Fruit fly (Drosophila melanogaster) whole organism, embryonic: Measurements from ENCODE around the gene CG32462.

Source experiments
- Bgb ChIP-seq: fragments of 200-800 bp; sonication (Bioruptor generic); IDR thresholded peaks from 2 replicates; pipeline ENCODE4 v1.3.6; 2022; ENCODE audit warnings: missing biosample characterization, missing genetic modification characterization; ENCODE audit not compliant: partially characterized antibody
- CG10543 ChIP-seq: fragments of 200-800 bp; sonication (Bioruptor generic); optimal IDR thresholded peaks from 3 replicates; lab custom pipeline; 2017; ENCODE audit warnings: missing biosample characterization, mild to moderate bottlenecking, missing genetic modification characterization, moderate library complexity
- CG12299 ChIP-seq: fragments of 200-800 bp; sonication (Bioruptor generic); optimal IDR thresholded peaks from 2 replicates; lab custom pipeline; 2018; ENCODE audit warnings: missing biosample characterization, mild to moderate bottlenecking, missing genetic modification characterization
- CG14710 ChIP-seq: fragments of 200-800 bp; sonication (Bioruptor generic); optimal IDR thresholded peaks from 3 replicates; lab custom pipeline; 2019; ENCODE audit warnings: missing biosample characterization, mild to moderate bottlenecking, missing genetic modification characterization, moderate library complexity
- CG15073 ChIP-seq: fragments of 200-800 bp; sonication (Bioruptor generic); optimal IDR thresholded peaks from 2 replicates; lab custom pipeline; 2016; ENCODE audit warnings: missing biosample characterization, missing genetic modification characterization
- CG15479 ChIP-seq: fragments of 200-800 bp; sonication (Bioruptor generic); optimal IDR thresholded peaks from 3 replicates; lab custom pipeline; 2019; ENCODE audit warnings: missing biosample characterization, mild to moderate bottlenecking, missing genetic modification characterization, moderate library complexity
- CG1603 ChIP-seq: fragments of 200-800 bp; sonication (Bioruptor generic); optimal IDR thresholded peaks from 2 replicates; lab custom pipeline; 2019; ENCODE audit warnings: missing biosample characterization, mild to moderate bottlenecking, missing genetic modification characterization, moderate library complexity
- CG2116 ChIP-seq: fragments of 200-800 bp; sonication (Bioruptor generic); optimal IDR thresholded peaks from 3 replicates; lab custom pipeline; 2018; ENCODE audit warnings: missing biosample characterization, mild to moderate bottlenecking, missing genetic modification characterization
- CG31224 ChIP-seq: fragments of 200-800 bp; sonication (Bioruptor generic); IDR thresholded peaks from 2 replicates; pipeline ENCODE4 v1.3.6; 2022; ENCODE audit warnings: missing biosample characterization, missing genetic modification characterization
- CG32532 ChIP-seq: fragments of 200-800 bp; sonication (Bioruptor generic); IDR thresholded peaks from 2 replicates; pipeline ENCODE4 v1.3.6; 2022; ENCODE audit warnings: missing biosample characterization, missing genetic modification characterization
- CG3407 ChIP-seq: fragments of 200-800 bp; sonication (Bioruptor generic); optimal IDR thresholded peaks from 2 replicates; lab custom pipeline; 2018; ENCODE audit warnings: missing biosample characterization, mild to moderate bottlenecking, missing genetic modification characterization
- CG34376 ChIP-seq: fragments of 200-800 bp; sonication (Bioruptor generic); optimal IDR thresholded peaks from 2 replicates; lab custom pipeline; 2018; ENCODE audit warnings: missing biosample characterization, mild to moderate bottlenecking, missing genetic modification characterization
- CG7372 ChIP-seq: fragments of 200-800 bp; sonication (Bioruptor generic); IDR thresholded peaks from 2 replicates; pipeline ENCODE4 v1.3.6; 2022; ENCODE audit warnings: missing biosample characterization, missing genetic modification characterization
- CG7963 ChIP-seq: fragments of 200-800 bp; sonication (Bioruptor generic); IDR thresholded peaks from 3 replicates; pipeline ENCODE4 v1.3.6; 2022; ENCODE audit warnings: missing biosample characterization, missing genetic modification characterization; ENCODE audit not compliant: partially characterized antibody
- CG7987 ChIP-seq: fragments of 200-800 bp; sonication (Bioruptor generic); optimal IDR thresholded peaks from 2 replicates; lab custom pipeline; 2018; ENCODE audit warnings: missing biosample characterization, mild to moderate bottlenecking, missing genetic modification characterization, moderate library complexity
- CG8290 ChIP-seq, 3 experiments: fragments of 200-800 bp; sonication (Bioruptor generic); optimal IDR thresholded peaks; 2 replicates each; lab custom pipeline; 2016 to 2019; ENCODE audit warnings: missing biosample characterization in 3 of 3, missing genetic modification characterization in 3 of 3, mild to moderate bottlenecking in 2 of 3, moderate library complexity in 1 of 3
- CG9609 ChIP-seq: fragments of 200-800 bp; sonication (Bioruptor generic); optimal IDR thresholded peaks from 3 replicates; lab custom pipeline; 2016; ENCODE audit warnings: missing biosample characterization, missing genetic modification characterization
- CG9797 ChIP-seq: fragments of 200-800 bp; sonication (Bioruptor generic); optimal IDR thresholded peaks from 3 replicates; lab custom pipeline; 2018; ENCODE audit warnings: missing biosample characterization, mild to moderate bottlenecking, missing genetic modification characterization
- CG9932 ChIP-seq: fragments of 200-800 bp; sonication (Bioruptor generic); IDR thresholded peaks from 2 replicates; pipeline ENCODE4 v1.3.6; 2022; ENCODE audit warnings: missing biosample characterization, missing genetic modification characterization
- Doc3 ChIP-seq: fragments of 200-800 bp; sonication (Bioruptor generic); IDR thresholded peaks from 3 replicates; pipeline ENCODE4 v1.3.6; 2022; ENCODE audit warnings: missing biosample characterization, missing genetic modification characterization; ENCODE audit not compliant: partially characterized antibody
- Drgx ChIP-seq: fragments of 200-800 bp; sonication (Bioruptor generic); IDR thresholded peaks from 2 replicates; pipeline ENCODE4 v1.3.6; 2022; ENCODE audit warnings: missing biosample characterization, missing genetic modification characterization
- E2f2 ChIP-seq: fragments of 200-800 bp; sonication (Bioruptor generic); IDR thresholded peaks from 2 replicates; pipeline ENCODE4 v1.3.6; 2022; ENCODE audit warnings: missing biosample characterization, missing genetic modification characterization
- H2.0 ChIP-seq: fragments of 200-800 bp; sonication (Bioruptor generic); IDR thresholded peaks from 2 replicates; pipeline ENCODE4 v1.3.6; 2022; ENCODE audit warnings: missing biosample characterization, missing genetic modification characterization
- HLHmδ ChIP-seq: fragments of 200-800 bp; sonication (Bioruptor generic); optimal IDR thresholded peaks from 2 replicates; lab custom pipeline; 2018; ENCODE audit warnings: missing biosample characterization, mild to moderate bottlenecking, missing genetic modification characterization, moderate library complexity
- Hr78 ChIP-seq, 2 experiments: fragments of 200-800 bp in 1 of 2; fragments of >200 bp in 1 of 2; sonication (Bioruptor generic) in 1 of 2; optimal IDR thresholded peaks; 2 replicates each; lab custom pipeline; 2017 to 2019; ENCODE audit warnings: missing biosample characterization in 2 of 2, missing genetic modification characterization in 2 of 2, mild to moderate bottlenecking in 1 of 2, moderate library complexity in 1 of 2
- Mad ChIP-seq: fragments of 200-800 bp; sonication (Bioruptor generic); optimal IDR thresholded peaks from 2 replicates; lab custom pipeline; 2016; ENCODE audit warnings: missing biosample characterization, missing genetic modification characterization
- Oli ChIP-seq: fragments of 200-800 bp; sonication (Bioruptor generic); optimal IDR thresholded peaks from 2 replicates; lab custom pipeline; 2018; ENCODE audit warnings: missing biosample characterization, mild to moderate bottlenecking, missing genetic modification characterization, moderate library complexity
- Opbp ChIP-seq: fragments of 200-800 bp; sonication (Bioruptor generic); IDR thresholded peaks from 3 replicates; pipeline ENCODE4 v1.3.6; 2022; ENCODE audit warnings: missing biosample characterization, missing genetic modification characterization; ENCODE audit not compliant: partially characterized antibody
- Pdp1 ChIP-seq, 2 experiments: fragments of 200-800 bp; sonication (Bioruptor generic); optimal IDR thresholded peaks; 3 replicates each; lab custom pipeline; 2016; ENCODE audit warnings: missing biosample characterization in 2 of 2, missing genetic modification characterization in 2 of 2, mild to moderate bottlenecking in 1 of 2, moderate library complexity in 1 of 2
- Scr ChIP-seq: fragments of 200-800 bp; sonication (Bioruptor generic); IDR thresholded peaks from 2 replicates; pipeline ENCODE4 v1.3.6; 2022; ENCODE audit warnings: missing biosample characterization, missing genetic modification characterization; ENCODE audit not compliant: partially characterized antibody
- Xrp1 ChIP-seq: fragments of 200-800 bp; sonication (Bioruptor generic); IDR thresholded peaks from 2 replicates; pipeline ENCODE4 v1.3.6; 2022; ENCODE audit warnings: missing biosample characterization, missing genetic modification characterization
- bbx ChIP-seq: fragments of 200-800 bp; sonication (Bioruptor generic); IDR thresholded peaks from 2 replicates; pipeline ENCODE4 v1.3.6; 2022; ENCODE audit warnings: missing biosample characterization, missing genetic modification characterization; ENCODE audit not compliant: partially characterized antibody
- cas ChIP-seq: fragments of 200-800 bp; sonication (Bioruptor generic); IDR thresholded peaks from 2 replicates; pipeline ENCODE4 v1.3.6; 2022; ENCODE audit warnings: missing biosample characterization, missing genetic modification characterization
- chinmo ChIP-seq: fragments of 200-800 bp; sonication (Bioruptor generic); IDR thresholded peaks from 4 replicates; pipeline ENCODE4 v1.3.6; 2022; ENCODE audit warnings: missing biosample characterization, missing genetic modification characterization; ENCODE audit not compliant: partially characterized antibody
- crp ChIP-seq, 2 experiments: fragments of 200-800 bp; sonication (Bioruptor generic); optimal IDR thresholded peaks; 2 replicates in 1 of 2; 3 replicates in 1 of 2; lab custom pipeline; 2017; ENCODE audit warnings: missing biosample characterization in 2 of 2, missing genetic modification characterization in 2 of 2, mild to moderate bottlenecking in 1 of 2, moderate library complexity in 1 of 2
- her ChIP-seq: fragments of 200-800 bp; sonication (Bioruptor generic); optimal IDR thresholded peaks from 2 replicates; lab custom pipeline; 2016; ENCODE audit warnings: missing biosample characterization, missing genetic modification characterization
- lola ChIP-seq, 3 experiments: fragments of >200 bp in 2 of 3; fragments of 200-800 bp in 1 of 3; sonication (Bioruptor generic) in 1 of 3; optimal IDR thresholded peaks; 2 replicates each; lab custom pipeline; 2017 to 2019; ENCODE audit warnings: missing biosample characterization in 3 of 3, missing genetic modification characterization in 3 of 3, mild to moderate bottlenecking in 1 of 3, moderate library complexity in 1 of 3
- mam ChIP-seq: fragments of 200-800 bp; sonication (Bioruptor generic); optimal IDR thresholded peaks from 3 replicates; lab custom pipeline; 2016; ENCODE audit warnings: missing biosample characterization, missing genetic modification characterization
- mirr ChIP-seq: fragments of 200-800 bp; sonication (Bioruptor generic); optimal IDR thresholded peaks from 3 replicates; lab custom pipeline; 2018; ENCODE audit warnings: missing biosample characterization, mild to moderate bottlenecking, missing genetic modification characterization
- nom ChIP-seq: fragments of 200-800 bp; sonication (Bioruptor generic); optimal IDR thresholded peaks from 2 replicates; lab custom pipeline; 2017; ENCODE audit warnings: missing biosample characterization, missing genetic modification characterization, mild to moderate bottlenecking, moderate library complexity, missing genetic modification reagents
- onecut ChIP-seq: fragments of 200-800 bp; sonication (Bioruptor generic); IDR thresholded peaks from 2 replicates; pipeline ENCODE4 v1.3.6; 2022; ENCODE audit warnings: missing biosample characterization, missing genetic modification characterization
- pfk ChIP-seq: fragments of 200-800 bp; sonication (Bioruptor generic); optimal IDR thresholded peaks from 2 replicates; lab custom pipeline; 2018; ENCODE audit warnings: missing biosample characterization, mild to moderate bottlenecking, missing genetic modification characterization, moderate library complexity
- sna ChIP-seq: fragments of 200-800 bp; sonication (Bioruptor generic); IDR thresholded peaks from 2 replicates; pipeline ENCODE4 v1.3.6; 2022; ENCODE audit warnings: missing biosample characterization, missing genetic modification characterization; ENCODE audit not compliant: partially characterized antibody
- trem ChIP-seq: fragments of 200-800 bp; optimal IDR thresholded peaks from 3 replicates; lab custom pipeline; 2019; ENCODE audit warnings: missing biosample characterization, mild to moderate bottlenecking, missing genetic modification characterization, moderate library complexity
- vnd ChIP-seq: fragments of 200-800 bp; sonication (Bioruptor generic); IDR thresholded peaks from 3 replicates; pipeline ENCODE4 v1.3.6; 2022; ENCODE audit warnings: missing biosample characterization, missing genetic modification characterization; ENCODE audit not compliant: partially characterized antibody

Gene CG32462

DNA sequence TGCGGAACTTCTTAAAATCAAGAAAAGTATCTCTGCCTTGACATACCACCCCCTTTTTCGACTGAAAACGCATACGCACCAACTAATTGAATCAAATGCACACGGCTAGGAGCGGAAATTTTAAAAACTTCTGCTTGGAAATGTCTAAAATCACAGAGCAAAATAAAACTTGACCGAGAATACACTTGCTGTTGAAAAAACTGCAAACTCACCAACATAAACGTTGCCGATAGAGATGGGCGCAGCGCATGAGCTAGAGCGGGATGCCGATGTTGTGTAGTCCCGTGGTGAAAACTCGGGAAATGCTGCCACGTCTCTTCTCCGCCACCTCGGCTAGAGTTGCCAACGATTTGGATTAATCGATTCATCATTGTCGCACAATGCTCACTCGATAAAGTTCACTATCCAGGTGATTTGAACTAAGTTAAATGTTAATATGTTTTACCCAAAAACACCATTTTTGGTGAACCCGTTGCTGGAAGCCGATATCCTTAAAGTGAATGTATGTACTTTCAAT, 18.6 kb upstream of the CG32462 start, which contains the start of the genes CG11109 and Arf1 (continued):
- TF ChIP-seq CG14710 (tag; lab: Kevin White, UChicago) (peak; percentile 64), CG15073 (GFP tag; lab: Kevin White, UChicago) (no peak), mirr (GFP tag; lab: Kevin White, UChicago) (peak; percentile 33), trem (peak; percentile 39), Scr (peak; percentile 52), Mad (GFP tag; lab: Kevin White, UChicago) (peak; percentile 27), lola (GFP tag; optimal IDR thresholded peaks at IDR 0.05; lab: Kevin White, UChicago) (no peak), CG15479 (GFP tag; lab: Kevin White, UChicago) (peak; percentile 15), CG7963 (GFP tag; lab: Robert Waterston, UW) (peak; percentile 72), CG2116 (GFP tag; lab: Kevin White, UChicago) (peak; percentile 76), Doc3 (GFP tag; lab: Robert Waterston, UW) (peak; percentile 33), crp (GFP tag; optimal IDR thresholded peaks at IDR 0.05; lab: Kevin White, UChicago) (peak in 1 of 2 experiments; percentile 43), CG9797 (GFP tag; lab: Kevin White, UChicago) (peak; percentile 2), her (GFP tag; lab: Kevin White, UChicago) (peak; percentile 44), CG12299 (tag; lab: Kevin White, UChicago) (peak; percentile 42), Bgb (GFP tag; lab: Robert Waterston, UW) (peak; percentile 85), CG31224 (GFP tag; lab: Robert Waterston, UW) (no peak), cas (GFP tag; lab: Robert Waterston, UW) (no peak), pfk (GFP tag; lab: Kevin White, UChicago) (peak; percentile 19), HLHmδ (peak; percentile 65), CG32532 (GFP tag; lab: Robert Waterston, UW) (0 out of 2 replicates have a peak, but pooled peaks have one; percentile 21), H2.0 (0 out of 2 replicates have a peak, but pooled peaks have one; percentile 18), sna (GFP tag; lab: Robert Waterston, UW) (peak; percentile 13), CG1603 (tag; lab: Kevin White, UChicago) (peak; percentile 75), chinmo (GFP tag; lab: Robert Waterston, UW) (peak; percentile 80), CG34376 (GFP tag; lab: Kevin White, UChicago) (peak; percentile 7), nom (GFP tag; lab: Kevin White, UChicago) (peak; percentile 12), CG7987 (GFP tag; lab: Kevin White, UChicago) (no peak), CG9932 (peak; percentile 54), bbx (GFP tag; lab: Robert Waterston, UW) (peak; percentile 82), CG10543 (no peak), vnd (GFP tag; lab: Robert Waterston, UW) (peak; percentile 59), CG8290 (GFP tag; optimal IDR thresholded peaks at IDR 0.05; lab: Kevin White, UChicago) (no peak), CG8290 (tag; optimal IDR thresholded peaks at IDR 0.05; lab: Kevin White, UChicago) (peak in 1 of 2 experiments; percentile 76), Pdp1 (GFP tag; optimal IDR thresholded peaks at IDR 0.05; lab: Kevin White, UChicago) (peak in 1 of 2 experiments; percentile 7)

DNA sequence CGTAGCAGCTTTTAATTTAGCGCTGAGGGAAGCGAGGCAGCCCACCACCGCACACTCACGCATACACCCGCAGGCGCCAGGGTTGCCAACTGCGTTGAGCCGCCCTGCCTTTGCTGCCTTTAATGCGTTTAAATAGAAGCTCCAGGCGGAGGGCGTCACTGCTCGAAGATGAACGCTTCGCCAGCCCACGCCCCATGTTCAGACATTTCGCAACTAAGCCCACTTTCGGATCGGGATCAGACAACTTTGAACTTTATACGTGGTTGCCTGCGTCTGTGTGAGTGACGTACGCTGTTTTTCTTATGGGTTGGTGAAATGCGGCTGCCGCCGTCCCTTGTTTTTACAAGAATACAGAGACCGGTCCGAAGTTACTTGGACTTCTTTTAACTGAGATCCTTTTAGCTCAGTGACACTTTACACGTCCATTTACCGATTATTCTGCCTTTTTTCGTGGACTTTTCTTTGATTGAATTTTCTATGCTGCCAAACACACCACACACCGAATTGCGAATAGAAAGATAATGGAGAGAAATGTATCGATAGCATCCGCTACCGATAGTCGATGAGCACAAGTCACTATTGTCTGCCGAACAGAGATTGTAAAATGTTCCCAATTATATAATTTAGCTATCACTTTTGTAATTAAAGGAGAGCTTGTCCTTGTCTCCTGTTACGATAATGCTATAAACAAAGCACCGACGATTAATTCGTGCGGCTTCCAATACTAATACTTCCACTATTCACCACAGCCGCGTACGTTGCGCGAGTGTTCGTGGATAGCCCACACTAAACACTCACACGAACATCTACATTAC, 17.9 kb upstream of the CG32462 start:
- TF ChIP-seq Xrp1 (GFP tag; lab: Robert Waterston, UW), result peak; percentile 22; the same call in 1 of the 2 replicates
- peak in 1 of 2 experiments; percentile 31 for TF ChIP-seq Hr78 (GFP tag; optimal IDR thresholded peaks at IDR 0.05; lab: Kevin White, UChicago)
- no peak for TF ChIP-seq Oli (tag; lab: Kevin White, UChicago)
- peak; percentile 29 for TF ChIP-seq CG34376 (GFP tag; lab: Kevin White, UChicago)
- peak; percentile 13 for TF ChIP-seq CG9609 (GFP tag; lab: Kevin White, UChicago)
- peak; percentile 33; the same call in 1 of the 2 replicates for TF ChIP-seq Drgx (GFP tag; lab: Robert Waterston, UW)
- TF ChIP-seq onecut, result peak; percentile 17
- 0 out of 2 replicates have a peak, but pooled peaks have one; percentile 21 for TF ChIP-seq CG7372
- peak; percentile 65; the same call in 2 of the 3 replicates for TF ChIP-seq Opbp (GFP tag; lab: Robert Waterston, UW)
- TF ChIP-seq CG3407 (GFP tag; lab: Kevin White, UChicago), result no peak
- no peak for TF ChIP-seq E2f2 (GFP tag; lab: Robert Waterston, UW)
- peak; percentile 32 for TF ChIP-seq mam (GFP tag; lab: Kevin White, UChicago)
